Fruit fly (Drosophila melanogaster): ENCODE measurements around the gene Itpr.

Itpr gene

DNA sequence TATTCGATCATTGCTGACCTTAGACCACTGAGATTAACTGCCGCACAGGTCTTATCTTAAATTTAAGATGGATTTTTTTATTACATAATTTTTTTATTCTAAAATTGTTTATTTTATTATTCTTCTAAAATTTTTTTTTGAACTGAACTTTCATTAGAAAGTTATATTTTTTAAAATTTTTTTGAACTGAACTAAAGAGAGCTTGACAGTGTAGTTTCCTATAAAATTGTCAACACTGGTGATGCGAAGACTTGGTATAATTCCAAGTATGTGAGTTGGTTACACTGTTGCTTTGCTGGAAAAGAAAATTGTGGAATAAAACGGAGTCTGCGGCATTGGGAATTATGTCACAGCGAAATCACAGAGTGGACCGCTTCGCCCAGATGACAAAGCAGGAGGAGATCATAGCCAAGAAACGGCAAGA lies 31.6 kb upstream of the Itpr start, which contains the start of gene CG31550 (continued):
- TF ChIP-seq Sry-β (GFP tag; optimal IDR thresholded peaks at IDR 0.05) (peak; percentile 42), CG32772 (GFP tag; IDR thresholded peaks at IDR 0.05) (peak; percentile 68), CG10147 (GFP tag; optimal IDR thresholded peaks at IDR 0.05) (peak; percentile 64), CG9215 (GFP tag; IDR thresholded peaks at IDR 0.05) (peak; percentile 54; the same call in 1 of the 2 replicates), stwl (tag; optimal IDR thresholded peaks at IDR 0.05) (peak; percentile 85), ewg (GFP tag; optimal IDR thresholded peaks at IDR 0.05) (peak; percentile 42), chif (GFP tag; optimal IDR thresholded peaks at IDR 0.05) (peak; percentile 28 to 44), Hr3 (GFP tag; optimal IDR thresholded peaks at IDR 0.05) (peak; percentile 74), CG6175 (GFP tag; IDR thresholded peaks at IDR 0.05) (0 out of 3 replicates have a peak, but pooled peaks have one; percentile 59), NfI (GFP tag; optimal IDR thresholded peaks at IDR 0.05) (peak; percentile 76), gt (GFP tag; IDR thresholded peaks at IDR 0.05) (no peak; the same call in 1 of the 2 replicates), phol (tag; optimal IDR thresholded peaks at IDR 0.05) (peak; percentile 81), Spps (tag; optimal IDR thresholded peaks at IDR 0.05) (peak; percentile 23), CG9437 (GFP tag; optimal IDR thresholded peaks at IDR 0.05) (peak; percentile 40), prd (optimal IDR thresholded peaks at IDR 0.05) (no peak), prd (GFP tag; IDR thresholded peaks at IDR 0.05) (peak; percentile 83; the same call in 2 of the 3 replicates), psq (GFP tag; optimal IDR thresholded peaks at IDR 0.05) (no peak), wdn (GFP tag; IDR thresholded peaks at IDR 0.05) (peak; percentile 60), Lhr (GFP tag; optimal IDR thresholded peaks at IDR 0.05) (peak; percentile 43), CG10462 (GFP tag; optimal IDR thresholded peaks at IDR 0.05) (peak; percentile 39), CHES-1-like (GFP tag; optimal IDR thresholded peaks at IDR 0.05) (no peak), Six4 (GFP tag; optimal IDR thresholded peaks at IDR 0.05) (peak; percentile 43), Opbp (GFP tag; IDR thresholded peaks at IDR 0.05; ENCODE audit: partially characterized antibody) (no peak), CG18599 (GFP tag; optimal IDR thresholded peaks at IDR 0.05) (peak; percentile 55), Dll (GFP tag; IDR thresholded peaks at IDR 0.05; ENCODE audit: partially characterized antibody) (0 out of 4 replicates have a peak, but pooled peaks have one; percentile 44), CG17612 (GFP tag; IDR thresholded peaks at IDR 0.05) (0 out of 2 replicates have a peak, but pooled peaks have one; percentile 9), z (GFP tag; IDR thresholded peaks at IDR 0.05) (no peak), CG7839 (tag; optimal IDR thresholded peaks at IDR 0.05) (peak; percentile 79), Dp (GFP tag; optimal IDR thresholded peaks at IDR 0.05) (no peak), Hsf (GFP tag; optimal IDR thresholded peaks at IDR 0.05) (peak; percentile 51), CG3995 (GFP tag; optimal IDR thresholded peaks at IDR 0.05) (peak; percentile 14), CG31388 (GFP tag; optimal IDR thresholded peaks at IDR 0.05) (peak; percentile 52), CG14050 (GFP tag; IDR thresholded peaks at IDR 0.05) (peak; percentile 62; the same call in 2 of the 3 replicates), ci (GFP tag; IDR thresholded peaks at IDR 0.05) (peak; percentile 76), tx (GFP tag; optimal IDR thresholded peaks at IDR 0.05) (peak; percentile 14), mirr (GFP tag; optimal IDR thresholded peaks at IDR 0.05) (no peak), CG4820 (GFP tag; optimal IDR thresholded peaks at IDR 0.05) (peak; percentile 29), bcd (GFP tag; optimal IDR thresholded peaks at IDR 0.05) (peak; percentile 64), CG9817 (tag; optimal IDR thresholded peaks at IDR 0.05) (peak; percentile 73), CG10654 (GFP tag; optimal IDR thresholded peaks at IDR 0.05) (peak; percentile 64), CG16813 (GFP tag; IDR thresholded peaks at IDR 0.05; ENCODE audit: partially characterized antibody) (no peak), CG11456 (GFP tag; IDR thresholded peaks at IDR 0.05) (peak; percentile 83), Elba2 (GFP tag; optimal IDR thresholded peaks at IDR 0.05) (peak; percentile 19), ase (GFP tag; IDR thresholded peaks at IDR 0.05) (peak; percentile 68), vfl (GFP tag; optimal IDR thresholded peaks at IDR 0.05) (peak; percentile 11), btn (GFP tag; optimal IDR thresholded peaks at IDR 0.05) (no peak), croc (GFP tag; conservative IDR thresholded peaks at IDR 0.05) (peak; percentile 54; the same call in 2 of the 3 replicates), CG10979 (tag; optimal IDR thresholded peaks at IDR 0.05) (peak; percentile 62), Dref (GFP tag; IDR thresholded peaks at IDR 0.05) (no peak), az2 (GFP tag; optimal IDR thresholded peaks at IDR 0.05) (peak; percentile 73), CG16863 (GFP tag; optimal IDR thresholded peaks at IDR 0.05) (peak; percentile 22)
